Fruit fly (Drosophila melanogaster): ENCODE measurements around the gene Pfdn2.
A peak's percentile ranks its signal among the peaks of the same experiment; 100 is the strongest.

The Pfdn2 gene

DNA sequence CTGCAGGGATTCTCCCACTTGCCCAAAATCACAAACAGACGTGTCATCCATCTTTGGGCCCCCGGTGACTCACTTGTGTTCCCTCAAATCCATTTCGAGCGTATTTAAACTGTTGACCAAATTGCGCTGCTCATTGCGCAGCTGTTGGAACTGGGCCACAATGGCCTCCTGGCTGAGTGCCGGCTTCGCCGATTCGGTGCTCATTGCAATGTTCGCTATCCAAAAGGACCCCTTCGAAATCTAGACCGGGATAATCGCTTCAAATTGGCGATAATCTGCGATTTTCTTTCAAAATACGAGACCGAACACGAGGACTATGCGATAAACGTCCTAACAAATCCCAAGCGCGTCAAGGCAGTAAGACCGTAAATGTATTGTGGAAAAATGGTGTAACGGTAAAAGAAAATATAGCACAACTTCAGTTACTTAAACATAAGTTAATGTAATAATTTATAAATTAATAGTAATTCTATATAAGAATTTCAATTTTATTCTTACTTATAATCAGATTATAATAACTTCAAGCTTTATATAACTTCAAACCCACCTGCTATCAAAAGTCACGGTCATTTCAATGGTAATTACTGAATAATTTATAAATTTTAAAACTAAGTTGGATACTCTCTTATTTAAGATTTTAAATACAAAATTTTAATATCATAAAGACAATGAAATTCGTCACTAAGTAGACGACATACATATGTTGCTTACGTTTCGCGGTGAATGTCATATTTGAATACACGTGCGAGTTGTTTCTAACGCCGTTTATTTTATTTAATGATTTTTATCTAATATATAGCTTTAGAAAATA, at the start of gene Pfdn2, which contains the start of gene Noc1:
Gene Pfdn2, minus strand, starts transcription at position 346 of the 811 bp plus-strand sequence.
Gene Noc1, plus strand, starts transcription at position 727 of the 811 bp plus-strand sequence.
- TF ChIP-seq usp (GFP tag; optimal IDR thresholded peaks at IDR 0.05) (no peak), Dll (optimal IDR thresholded peaks at IDR 0.05) (no peak), pan (optimal IDR thresholded peaks at IDR 0.05) (no peak)

DNA sequence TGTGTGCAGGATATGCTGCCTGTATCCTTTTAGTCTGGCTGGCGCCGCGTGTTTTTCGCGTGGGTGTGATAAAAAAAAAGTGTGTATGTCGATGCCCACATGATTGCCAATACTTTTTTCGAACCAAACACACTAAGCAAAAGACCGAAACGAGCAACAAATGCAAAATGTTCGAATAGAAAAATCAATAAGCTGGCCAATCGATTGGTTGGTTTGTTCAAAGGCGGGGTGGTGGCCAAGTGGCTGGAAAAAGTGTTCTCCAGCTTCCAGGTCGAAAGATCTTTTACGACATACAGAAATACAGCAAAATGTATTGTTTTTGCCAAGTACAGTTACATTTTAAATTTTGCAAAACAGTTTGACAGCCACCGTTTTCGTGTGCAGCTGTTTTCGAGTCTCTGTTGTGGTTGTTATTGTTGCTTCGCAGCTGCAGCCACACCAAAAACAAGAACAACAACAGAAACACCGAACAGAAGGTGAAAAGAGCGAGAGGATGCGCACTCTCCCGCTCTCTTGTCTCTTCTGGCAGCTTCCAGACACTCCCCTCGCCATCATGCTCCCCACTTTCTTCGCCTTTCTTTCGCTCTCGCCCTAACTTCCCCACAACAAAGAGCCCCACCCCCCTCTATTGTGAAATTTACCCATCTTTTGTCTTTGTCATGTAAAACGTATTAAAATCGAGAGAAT, 49.6 kb upstream of the Pfdn2 start:
- TF ChIP-seq psq (optimal IDR thresholded peaks at IDR 0.05) = no peak
- TF ChIP-seq CG8478 (optimal IDR thresholded peaks at IDR 0.05) = no peak
- TF ChIP-seq pan (optimal IDR thresholded peaks at IDR 0.05) = no peak
- peak; percentile 90 for TF ChIP-seq Dll (optimal IDR thresholded peaks at IDR 0.05)
- TF ChIP-seq EcR (GFP tag; optimal IDR thresholded peaks at IDR 0.05) = no peak

DNA sequence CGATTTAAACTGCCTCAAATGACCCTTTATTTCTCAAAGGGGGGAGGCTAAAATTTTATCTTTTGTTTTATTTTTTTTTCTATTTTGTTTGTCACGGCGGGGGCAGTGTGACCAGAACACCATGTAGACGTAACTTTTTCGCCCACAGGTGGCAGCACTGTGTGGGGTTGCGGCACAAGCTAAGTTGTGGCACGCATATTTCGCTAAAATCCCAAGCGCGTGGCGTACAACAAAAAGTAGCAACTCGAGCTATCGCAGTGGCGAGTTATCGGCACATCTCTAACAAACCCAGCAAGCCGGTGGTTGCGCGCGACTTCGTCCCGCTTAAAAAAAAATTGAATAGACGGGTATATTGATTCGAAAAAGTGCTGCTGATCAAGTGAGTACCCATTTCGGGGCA, 48.9 kb upstream of the Pfdn2 start, which contains the start of the genes Ufd1 and NaPi-III:
Gene Ufd1, minus strand, starts transcription at position 129 of the 400 bp plus-strand sequence.
Gene NaPi-III, plus strand, starts transcription at position 261 of the 400 bp plus-strand sequence.
- TF ChIP-seq psq (optimal IDR thresholded peaks at IDR 0.05) = no peak
- no peak for TF ChIP-seq usp (GFP tag; optimal IDR thresholded peaks at IDR 0.05)
- no peak for TF ChIP-seq EcR (GFP tag; optimal IDR thresholded peaks at IDR 0.05)
- no peak for TF ChIP-seq CG8478 (optimal IDR thresholded peaks at IDR 0.05)
- TF ChIP-seq Dll (optimal IDR thresholded peaks at IDR 0.05) = no peak
- no peak for TF ChIP-seq pan (optimal IDR thresholded peaks at IDR 0.05)

DNA sequence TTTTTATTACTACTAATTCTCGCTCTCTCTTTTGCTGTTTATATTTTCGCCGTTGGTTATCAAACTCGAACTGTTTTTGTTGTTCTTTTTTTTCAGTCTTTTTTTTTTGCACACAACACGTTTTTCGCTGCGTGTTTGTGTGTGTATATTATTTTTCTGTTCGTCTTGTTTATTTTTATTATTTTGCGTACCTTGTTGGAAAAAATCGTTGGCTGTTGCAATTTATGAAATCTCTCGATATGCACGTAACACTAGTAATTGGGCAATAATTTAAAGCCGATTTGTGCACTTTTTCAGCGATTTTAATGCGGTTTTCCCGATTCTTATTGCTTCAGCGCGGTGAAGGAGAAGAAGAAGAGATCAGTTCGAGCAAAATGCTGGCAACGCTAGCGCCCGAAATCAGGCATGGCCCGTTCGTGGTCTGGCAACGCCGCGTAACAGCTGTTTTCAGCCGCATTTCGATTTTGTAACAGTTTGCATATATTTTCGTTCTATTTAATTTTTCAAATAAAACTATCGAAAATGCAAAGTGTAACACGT, 46.3 kb upstream of the Pfdn2 start, which contains the start of the genes FoxK and mRpL2:
Gene FoxK, minus strand, starts transcription at position 365 of the 540 bp plus-strand sequence.
Gene mRpL2, plus strand, starts transcription at position 429 of the 540 bp plus-strand sequence.
- TF ChIP-seq usp (GFP tag; optimal IDR thresholded peaks at IDR 0.05) (no peak), psq (optimal IDR thresholded peaks at IDR 0.05) (no peak), Dll (optimal IDR thresholded peaks at IDR 0.05) (no peak), EcR (GFP tag; optimal IDR thresholded peaks at IDR 0.05) (no peak), CG8478 (optimal IDR thresholded peaks at IDR 0.05) (no peak), pan (optimal IDR thresholded peaks at IDR 0.05) (no peak)

DNA sequence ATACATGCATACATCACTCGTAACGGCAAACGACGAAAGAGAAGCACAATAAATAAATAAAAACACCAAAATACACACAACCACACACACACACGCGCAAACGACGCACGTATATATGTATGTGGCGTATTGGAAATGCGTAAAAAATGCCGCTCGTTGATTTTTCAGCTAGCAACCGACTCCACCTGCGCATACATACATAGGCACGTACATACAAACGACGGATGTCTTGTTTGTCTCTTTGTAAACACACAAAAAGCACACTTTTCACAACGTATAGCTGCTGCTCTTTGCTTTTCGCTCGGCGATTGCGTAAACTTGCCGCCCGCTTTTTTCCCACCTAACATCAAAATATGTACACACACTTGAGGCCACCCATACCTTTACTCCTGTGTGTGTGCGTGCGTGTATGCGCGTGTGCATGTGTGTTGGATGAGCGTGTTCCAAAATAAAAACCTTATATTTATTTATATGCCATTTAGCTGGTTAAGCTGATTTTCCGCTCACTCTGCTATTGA, 45.8 kb upstream of the Pfdn2 start:
- no peak for TF ChIP-seq CG8478 (optimal IDR thresholded peaks at IDR 0.05)
- TF ChIP-seq pan (optimal IDR thresholded peaks at IDR 0.05) = no peak

DNA sequence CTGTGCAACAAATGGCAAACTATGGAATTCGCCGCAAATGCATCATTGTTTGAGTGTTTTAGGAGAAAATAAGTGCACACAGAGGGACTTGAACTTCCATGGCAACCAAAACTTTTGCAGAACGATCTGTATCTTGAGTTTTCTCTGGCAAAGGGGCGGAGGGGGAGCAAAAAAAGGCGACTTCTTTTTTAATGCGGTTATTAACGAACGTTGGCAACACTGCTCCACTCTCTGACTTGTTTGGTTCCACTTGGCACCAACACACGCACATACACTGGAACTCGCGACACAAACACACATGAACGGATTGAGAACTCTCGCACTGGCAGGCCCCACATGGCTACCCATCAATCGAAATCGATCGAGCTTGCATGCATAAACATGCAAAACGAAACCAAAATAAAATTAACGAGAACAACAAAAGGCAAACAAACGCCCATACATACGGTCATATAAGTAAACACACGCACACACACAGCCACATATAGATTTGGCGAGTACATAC, 45.3 kb upstream of the Pfdn2 start:
- TF ChIP-seq Dll (optimal IDR thresholded peaks at IDR 0.05) (no peak), psq (optimal IDR thresholded peaks at IDR 0.05) (no peak), CG8478 (optimal IDR thresholded peaks at IDR 0.05) (no peak), EcR (GFP tag; optimal IDR thresholded peaks at IDR 0.05) (no peak), usp (GFP tag; optimal IDR thresholded peaks at IDR 0.05) (no peak), pan (optimal IDR thresholded peaks at IDR 0.05) (no peak)

DNA sequence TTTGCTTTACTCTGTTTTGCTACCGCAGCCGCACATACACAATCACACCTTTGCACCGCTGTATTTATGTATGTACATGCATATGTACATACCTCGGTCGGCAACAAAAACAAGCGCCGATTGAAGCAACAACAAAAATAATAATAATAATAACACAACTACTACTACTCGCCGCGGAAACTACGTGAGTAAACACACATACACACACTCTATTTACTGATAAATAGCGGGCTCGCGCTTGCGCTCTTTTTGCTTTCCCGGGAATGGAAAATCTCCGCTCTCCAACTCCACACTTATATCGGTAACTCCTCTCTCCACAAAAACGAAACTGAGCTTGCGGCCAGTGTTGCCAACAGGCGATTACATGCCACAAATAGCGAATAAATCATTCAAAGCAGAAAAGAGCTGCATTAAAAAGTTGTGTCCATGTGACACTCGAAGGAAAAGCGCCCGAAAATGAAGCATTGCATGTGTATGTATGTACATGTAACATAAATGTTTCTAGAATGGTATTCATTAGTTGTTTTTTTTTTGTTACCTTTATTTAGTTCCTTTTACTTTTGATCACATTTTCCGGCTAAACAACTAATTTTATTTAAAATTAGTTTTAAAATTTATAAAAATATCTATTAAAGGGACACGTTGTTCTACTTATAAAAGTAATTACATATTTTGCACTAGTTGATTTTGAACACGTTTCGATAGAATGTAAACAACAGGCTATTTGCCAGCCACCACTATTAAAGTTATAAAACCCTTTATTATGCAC, 44.6 kb upstream of the Pfdn2 start:
- TF ChIP-seq pan (optimal IDR thresholded peaks at IDR 0.05) (no peak), Dll (optimal IDR thresholded peaks at IDR 0.05) (peak; percentile 22)

DNA sequence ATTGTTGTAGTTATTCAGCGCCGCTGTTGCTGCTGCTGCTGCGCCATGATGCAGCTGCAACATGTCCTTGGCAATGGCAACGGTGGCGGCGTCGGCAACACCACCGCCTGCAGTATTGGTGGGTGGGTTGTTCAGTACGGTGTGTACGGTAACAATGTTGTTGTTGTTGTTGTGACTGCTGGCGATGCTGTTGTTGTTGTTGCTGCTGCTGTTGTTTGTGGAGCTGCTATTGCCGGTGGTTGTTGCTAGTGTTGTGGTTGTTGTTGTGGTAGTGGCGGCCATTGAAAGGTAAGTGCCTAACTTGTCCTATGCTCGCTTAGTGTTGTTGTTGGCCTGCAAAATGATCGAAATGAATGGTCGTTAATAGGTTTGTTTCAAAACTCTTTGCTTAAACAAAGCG, 43.5 kb upstream of the Pfdn2 start:
- TF ChIP-seq pan (optimal IDR thresholded peaks at IDR 0.05) = no peak
- TF ChIP-seq usp (GFP tag; optimal IDR thresholded peaks at IDR 0.05) = no peak
- TF ChIP-seq EcR (GFP tag; optimal IDR thresholded peaks at IDR 0.05) = no peak
- TF ChIP-seq Dll (optimal IDR thresholded peaks at IDR 0.05) = no peak
- TF ChIP-seq psq (optimal IDR thresholded peaks at IDR 0.05) = no peak
- TF ChIP-seq CG8478 (optimal IDR thresholded peaks at IDR 0.05) = no peak

DNA sequence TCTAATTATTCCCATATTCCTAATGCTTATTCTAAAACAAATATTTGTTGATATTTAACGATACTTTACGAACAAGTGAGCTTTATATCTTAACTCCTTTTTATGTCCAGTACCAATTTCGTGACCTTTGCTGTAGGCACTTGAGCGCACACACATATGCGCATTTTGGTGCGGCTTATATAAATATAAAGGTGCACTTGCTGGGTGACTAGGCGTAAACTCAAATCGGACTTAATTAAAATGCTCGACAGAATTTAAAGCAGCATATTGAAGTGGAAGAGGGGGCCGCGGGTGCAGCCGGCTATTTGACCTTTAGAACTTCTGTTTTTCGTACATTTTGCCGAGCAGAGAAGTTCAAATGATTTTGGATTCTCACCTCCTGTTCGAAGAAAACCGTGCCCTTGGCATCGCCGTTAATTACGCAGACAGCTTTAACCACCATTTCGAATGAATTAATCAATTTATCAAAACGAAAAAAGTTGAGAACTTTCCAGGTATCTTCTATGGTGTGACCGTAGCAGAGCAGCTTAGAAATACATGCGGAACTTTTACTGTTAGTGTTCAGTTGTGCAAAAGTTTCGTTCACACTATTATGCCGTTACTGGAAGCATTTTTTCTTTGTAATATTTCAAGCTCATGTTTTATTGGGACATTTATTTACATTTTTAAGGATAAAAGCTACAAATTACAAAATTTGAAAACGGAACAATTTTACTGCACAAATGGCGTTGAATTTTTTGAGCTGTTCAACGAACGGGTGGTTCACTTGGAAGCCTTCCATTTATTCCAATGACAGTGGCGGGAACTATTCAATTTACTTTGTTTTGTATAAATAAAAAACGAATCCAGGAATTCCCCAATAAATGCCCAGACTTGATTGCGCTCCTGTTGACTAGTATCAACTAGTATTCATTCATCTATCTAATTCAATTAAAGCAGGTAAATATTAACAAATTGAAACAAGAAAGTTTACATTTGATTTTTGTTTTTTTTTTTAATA, 39.3 kb upstream of the Pfdn2 start, which contains the start of gene Sod1:
Gene Sod1, minus strand, starts transcription at position 543 of the 1,000 bp plus-strand sequence.
- TF ChIP-seq pan (optimal IDR thresholded peaks at IDR 0.05) (no peak), CG8478 (optimal IDR thresholded peaks at IDR 0.05) (no peak), psq (optimal IDR thresholded peaks at IDR 0.05) (no peak), usp (GFP tag; optimal IDR thresholded peaks at IDR 0.05) (no peak), EcR (GFP tag; optimal IDR thresholded peaks at IDR 0.05) (no peak), Dll (optimal IDR thresholded peaks at IDR 0.05) (no peak)

DNA sequence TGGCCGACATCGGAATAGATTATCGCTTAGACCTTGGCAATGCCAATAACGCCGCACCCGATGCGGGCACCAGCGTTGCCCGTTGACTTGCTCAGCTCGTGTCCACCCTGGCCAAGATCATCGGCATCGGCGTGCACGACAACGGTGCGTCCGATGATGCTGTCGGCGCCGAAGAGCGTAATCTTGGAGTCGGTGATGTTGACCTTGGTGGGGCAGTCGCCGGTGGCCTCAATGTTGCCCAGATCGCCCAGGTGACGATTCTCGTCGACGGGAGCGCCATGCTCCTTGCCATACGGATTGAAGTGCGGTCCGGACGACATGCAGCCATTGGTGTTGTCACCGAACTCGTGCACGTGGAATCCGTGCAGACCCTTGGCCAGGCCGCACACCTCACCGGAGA, 38.2 kb upstream of the Pfdn2 start:
- no peak for TF ChIP-seq Dll (optimal IDR thresholded peaks at IDR 0.05)
- no peak for TF ChIP-seq EcR (GFP tag; optimal IDR thresholded peaks at IDR 0.05)
- TF ChIP-seq usp (GFP tag; optimal IDR thresholded peaks at IDR 0.05) = no peak
- no peak for TF ChIP-seq CG8478 (optimal IDR thresholded peaks at IDR 0.05)

Measured in whole organism.